Worm (Caenorhabditis elegans): ENCODE results near the gene tsp-1.

The tsp-1 gene

DNA sequence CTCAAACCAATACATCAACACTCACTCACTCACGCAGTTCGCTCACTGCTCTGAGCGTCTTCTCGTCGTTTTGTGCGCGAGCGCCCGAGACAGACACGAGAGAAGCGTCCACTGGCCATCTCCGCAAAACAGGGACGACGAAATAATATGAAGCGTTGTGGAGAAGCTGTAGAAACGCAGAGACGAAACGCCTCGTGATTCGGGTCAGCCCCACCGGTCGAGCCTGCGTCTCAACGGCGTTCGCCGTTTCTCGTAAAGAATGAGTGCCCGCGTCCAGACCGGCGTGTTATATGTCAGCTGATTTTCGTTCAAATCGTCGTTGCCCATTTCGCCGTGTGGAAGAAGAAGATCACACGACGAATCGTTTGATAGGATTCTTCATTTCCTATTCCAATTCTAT, 11.7 kb downstream of the tsp-1 start, which contains the start of gene fbxl-1:
fbxl-1 (plus strand) TSS at position 320 of the 400 bp plus-strand sequence.
- TF ChIP-seq nhr-43 (tag; optimal IDR thresholded peaks at IDR 0.05; ENCODE audit: poor library complexity, severe bottlenecking): peak; percentile 63
- TF ChIP-seq nhr-12 (tag; optimal IDR thresholded peaks at IDR 0.05): no peak
- no peak for TF ChIP-seq ceh-16 (tag; optimal IDR thresholded peaks at IDR 0.05)
- peak; percentile 64 for TF ChIP-seq snpc-4 (tag; optimal IDR thresholded peaks at IDR 0.05)
- no peak for TF ChIP-seq ceh-9 (tag; optimal IDR thresholded peaks at IDR 0.05)
- peak; percentile 73 for TF ChIP-seq lin-15B (tag; optimal IDR thresholded peaks at IDR 0.05)
- TF ChIP-seq lin-39 (tag; optimal IDR thresholded peaks at IDR 0.05): peak; percentile 64
- TF ChIP-seq zag-1 (tag; optimal IDR thresholded peaks at IDR 0.05): no peak
- peak; percentile 66 for TF ChIP-seq elt-2 (tag; optimal IDR thresholded peaks at IDR 0.05)
- TF ChIP-seq elt-3 (tag; optimal IDR thresholded peaks at IDR 0.05): no peak
- peak; percentile 38 for TF ChIP-seq unc-62 (GFP tag; optimal IDR thresholded peaks at IDR 0.05)
- peak; percentile 33 for TF ChIP-seq R02D3.7 (tag; optimal IDR thresholded peaks at IDR 0.05)
- TF ChIP-seq nhr-25 (tag; optimal IDR thresholded peaks at IDR 0.05): peak; percentile 26
- no peak for TF ChIP-seq skn-1 (tag; optimal IDR thresholded peaks at IDR 0.05)
- TF ChIP-seq nhr-77 (tag; optimal IDR thresholded peaks at IDR 0.05): no peak
- TF ChIP-seq nhr-67 (tag; optimal IDR thresholded peaks at IDR 0.05): no peak
- no peak for TF ChIP-seq egl-27 (tag; optimal IDR thresholded peaks at IDR 0.05)
- no peak for TF ChIP-seq unc-39 (tag; optimal IDR thresholded peaks at IDR 0.05)
- peak; percentile 84 for TF ChIP-seq egl-5 (tag; optimal IDR thresholded peaks at IDR 0.05)
- peak; percentile 92 for TF ChIP-seq nfya-1 (tag; optimal IDR thresholded peaks at IDR 0.05; ENCODE audit: insufficient read depth)
- TF ChIP-seq mml-1 (tag; optimal IDR thresholded peaks at IDR 0.05): no peak
- TF ChIP-seq ZK546.5 (tag; optimal IDR thresholded peaks at IDR 0.05): no peak
- TF ChIP-seq ztf-4 (tag; optimal IDR thresholded peaks at IDR 0.05): peak; percentile 12
- TF ChIP-seq tbx-2 (tag; optimal IDR thresholded peaks at IDR 0.05): peak; percentile 20
- TF ChIP-seq fos-1 (tag; optimal IDR thresholded peaks at IDR 0.05): no peak
- TF ChIP-seq ceh-82 (tag; optimal IDR thresholded peaks at IDR 0.05): no peak
- TF ChIP-seq eor-1 (tag; optimal IDR thresholded peaks at IDR 0.05): no peak
- no peak for TF ChIP-seq nhr-237 (tag; optimal IDR thresholded peaks at IDR 0.05)
- peak; percentile 87 for TF ChIP-seq pha-4 (tag; optimal IDR thresholded peaks at IDR 0.05)
- TF ChIP-seq nhr-11 (tag; optimal IDR thresholded peaks at IDR 0.05): no peak
- peak; percentile 59 for TF ChIP-seq mdl-1 (tag; optimal IDR thresholded peaks at IDR 0.05)
- peak; percentile 55 for TF ChIP-seq pqm-1 (tag; optimal IDR thresholded peaks at IDR 0.05)
- peak; percentile 47 for TF ChIP-seq fkh-10 (GFP tag; optimal IDR thresholded peaks at IDR 0.05)
- no peak for TF ChIP-seq nhr-28 (tag; optimal IDR thresholded peaks at IDR 0.05)
- TF ChIP-seq ceh-28 (tag; optimal IDR thresholded peaks at IDR 0.05): peak; percentile 33
- no peak for TF ChIP-seq fkh-2 (tag; optimal IDR thresholded peaks at IDR 0.05)
- TF ChIP-seq daf-12 (tag; optimal IDR thresholded peaks at IDR 0.05): no peak
- TF ChIP-seq nhr-76 (tag; optimal IDR thresholded peaks at IDR 0.05): no peak
- TF ChIP-seq aly-2 (tag; optimal IDR thresholded peaks at IDR 0.05): no peak
- TF ChIP-seq nhr-23 (tag; optimal IDR thresholded peaks at IDR 0.05): peak; percentile 52
- no peak for TF ChIP-seq sea-2 (GFP tag; optimal IDR thresholded peaks at IDR 0.05)
- no peak for TF ChIP-seq ztf-11 (tag; optimal IDR thresholded peaks at IDR 0.05)
- TF ChIP-seq elt-1 (tag; optimal IDR thresholded peaks at IDR 0.05): peak; percentile 36
- peak; percentile 94 for TF ChIP-seq hmg-11 (tag; optimal IDR thresholded peaks at IDR 0.05)
- TF ChIP-seq ama-1 (optimal IDR thresholded peaks at IDR 0.05): no peak
- peak; percentile 74 for TF ChIP-seq lsy-12 (tag; optimal IDR thresholded peaks at IDR 0.05)
- TF ChIP-seq jun-1 (tag; optimal IDR thresholded peaks at IDR 0.05): peak; percentile 93

DNA sequence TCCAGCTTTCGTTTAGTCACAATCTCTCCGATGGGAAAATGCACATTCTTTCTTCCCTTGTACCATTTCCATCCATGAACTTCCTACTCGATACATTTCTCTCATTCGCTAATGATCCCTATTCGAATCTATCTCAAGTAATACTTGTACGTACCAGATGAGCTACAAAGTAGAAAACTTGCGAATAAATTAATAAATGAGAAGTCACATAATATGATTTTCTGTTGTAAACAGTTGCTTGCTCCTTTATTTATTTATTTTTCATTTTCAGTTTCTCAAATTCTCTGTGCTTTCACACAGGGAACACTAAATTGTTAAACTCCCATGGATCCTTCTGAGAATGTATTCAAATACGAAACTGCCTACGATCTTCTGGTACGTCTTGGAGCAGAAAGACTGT, 13.0 kb downstream of the tsp-1 start, which contains the start of gene rfs-1:
rfs-1 (plus strand) TSS at position 301 of the 400 bp plus-strand sequence.
- TF ChIP-seq nhr-11 (tag; optimal IDR thresholded peaks at IDR 0.05): no peak
- TF ChIP-seq nhr-237 (tag; optimal IDR thresholded peaks at IDR 0.05): no peak
- TF ChIP-seq unc-39 (tag; optimal IDR thresholded peaks at IDR 0.05): no peak
